Fruit fly (Drosophila melanogaster): ENCODE results near the gene Drsl3.
A peak's percentile ranks its signal among the peaks of the same experiment; 100 is the strongest.

Gene Drsl3

DNA sequence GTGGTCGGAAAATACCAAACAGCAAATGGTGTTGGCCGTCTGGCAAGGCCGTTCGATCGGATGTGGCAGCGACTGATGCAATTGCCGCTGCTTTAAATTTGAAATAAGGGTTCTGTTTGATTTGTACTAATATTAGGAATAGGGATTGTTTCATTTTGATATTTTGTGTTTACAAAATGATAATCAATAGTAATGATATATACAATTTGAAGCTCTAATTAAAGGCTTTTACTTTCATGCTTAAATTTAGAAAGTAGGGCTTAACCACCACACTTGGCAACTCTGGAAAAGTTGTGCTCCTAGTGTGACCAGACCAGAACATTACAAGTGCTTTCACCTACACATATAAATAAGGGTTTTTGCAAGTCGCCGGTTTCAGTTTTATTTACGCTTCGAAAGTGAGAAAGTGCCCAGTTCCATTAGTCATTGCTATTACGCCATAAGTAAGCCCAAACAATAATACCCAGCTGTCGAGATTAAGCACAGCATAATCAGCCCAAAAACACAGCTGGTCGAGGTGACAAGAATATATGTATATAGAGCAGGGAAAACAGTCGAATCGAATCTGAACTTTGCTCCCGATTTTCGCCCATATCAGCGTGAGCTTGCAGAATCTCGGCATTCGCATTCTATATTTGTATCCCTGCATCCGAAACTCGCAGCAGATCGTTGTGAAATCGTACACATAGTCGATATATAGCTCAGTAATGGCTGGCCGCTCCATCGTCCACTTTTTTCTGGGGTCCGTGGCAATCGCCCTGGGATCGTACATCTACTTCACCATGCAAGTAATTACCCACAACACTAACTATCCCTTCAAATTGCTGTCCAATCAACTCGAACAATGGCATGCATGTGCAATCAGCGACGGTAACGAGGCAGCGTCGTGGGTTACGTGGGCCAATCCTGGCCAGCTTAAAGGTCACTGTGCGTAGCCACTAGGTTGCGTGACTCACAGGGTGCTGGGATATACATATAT, 11.4 kb downstream of the Drsl3 start, which contains the start of gene Gtpx (continued):
- TF ChIP-seq gcm (GFP tag; optimal IDR thresholded peaks at IDR 0.05) (no peak), Opbp (GFP tag; IDR thresholded peaks at IDR 0.05; ENCODE audit: partially characterized antibody) (no peak), CG2120 (GFP tag; optimal IDR thresholded peaks at IDR 0.05) (peak; percentile 62), oc (tag; optimal IDR thresholded peaks at IDR 0.05) (no peak), CG7987 (GFP tag; optimal IDR thresholded peaks at IDR 0.05) (no peak), cg (GFP tag; optimal IDR thresholded peaks at IDR 0.05) (peak; percentile 71), Taf1 (GFP tag; IDR thresholded peaks at IDR 0.05) (no peak), CG11398 (GFP tag; optimal IDR thresholded peaks at IDR 0.05) (no peak), NC2α (GFP tag; optimal IDR thresholded peaks at IDR 0.05) (no peak), CG3065 (GFP tag; optimal IDR thresholded peaks at IDR 0.05) (no peak), HLHmδ (GFP tag; optimal IDR thresholded peaks at IDR 0.05) (no peak), CG4617 (GFP tag; optimal IDR thresholded peaks at IDR 0.05; ENCODE audit: borderline replicate concordance) (peak; percentile 10), CG3281 (GFP tag; optimal IDR thresholded peaks at IDR 0.05) (no peak), hbn (GFP tag; IDR thresholded peaks at IDR 0.05; ENCODE audit: partially characterized antibody) (no peak), CG14441 (GFP tag; IDR thresholded peaks at IDR 0.05) (peak; percentile 51; the same call in 1 of the 2 replicates), B-H2 (GFP tag; optimal IDR thresholded peaks at IDR 0.05) (peak; percentile 57), CG4854 (GFP tag; optimal IDR thresholded peaks at IDR 0.05) (no peak), Dref (GFP tag; IDR thresholded peaks at IDR 0.05) (peak; percentile 31; the same call in 1 of the 2 replicates), CG3847 (GFP tag; IDR thresholded peaks at IDR 0.05) (peak; percentile 84), CG9727 (GFP tag; optimal IDR thresholded peaks at IDR 0.05) (peak; percentile 26), sna (GFP tag; IDR thresholded peaks at IDR 0.05; ENCODE audit: partially characterized antibody) (no peak), CG7839 (tag; optimal IDR thresholded peaks at IDR 0.05) (no peak), CG13296 (GFP tag; optimal IDR thresholded peaks at IDR 0.05) (no peak), CG34422 (GFP tag; IDR thresholded peaks at IDR 0.05) (0 out of 3 replicates have a peak, but pooled peaks have one; percentile 20), Atf3 (GFP tag; optimal IDR thresholded peaks at IDR 0.05) (peak; percentile 12), CG11456 (GFP tag; IDR thresholded peaks at IDR 0.05) (no peak), pzg (GFP tag; optimal IDR thresholded peaks at IDR 0.05) (peak; percentile 83), CG17802 (tag; optimal IDR thresholded peaks at IDR 0.05) (peak; percentile 15), eve (GFP tag; optimal IDR thresholded peaks at IDR 0.05) (no peak), Antp (GFP tag; optimal IDR thresholded peaks at IDR 0.05) (peak; percentile 27), tgo (GFP tag; IDR thresholded peaks at IDR 0.05) (no peak), HHEX (GFP tag; optimal IDR thresholded peaks at IDR 0.05) (no peak), CG9876 (GFP tag; optimal IDR thresholded peaks at IDR 0.05) (no peak), jigr1 (GFP tag; IDR thresholded peaks at IDR 0.05) (no peak), CG9797 (GFP tag; optimal IDR thresholded peaks at IDR 0.05) (peak; percentile 87), crol (GFP tag; IDR thresholded peaks at IDR 0.05) (no peak), trem (tag; optimal IDR thresholded peaks at IDR 0.05) (peak; percentile 43), odd (GFP tag; optimal IDR thresholded peaks at IDR 0.05) (no peak), CG12391 (tag; optimal IDR thresholded peaks at IDR 0.05) (peak; percentile 70), CG15073 (GFP tag; optimal IDR thresholded peaks at IDR 0.05) (no peak), Myb (GFP tag; optimal IDR thresholded peaks at IDR 0.05) (peak; percentile 86), kay (GFP tag; optimal IDR thresholded peaks at IDR 0.05) (peak; percentile 20), CG8478 (optimal IDR thresholded peaks at IDR 0.05) (peak; percentile 30), Xbp1 (GFP tag; optimal IDR thresholded peaks at IDR 0.05) (peak; percentile 57), dimm (GFP tag; IDR thresholded peaks at IDR 0.05) (no peak), mam (GFP tag; optimal IDR thresholded peaks at IDR 0.05) (peak; percentile 63), repo (GFP tag; optimal IDR thresholded peaks at IDR 0.05) (no peak), lmd (GFP tag; IDR thresholded peaks at IDR 0.05) (peak; percentile 20; the same call in 1 of the 2 replicates), peb (GFP tag; IDR thresholded peaks at IDR 0.05) (no peak)
